Worm (Caenorhabditis elegans) whole organism, mixed stage, embryonic: ENCODE measurements around the gene C43H6.6.
A peak's percentile ranks its signal among the peaks of the same experiment; 100 is the strongest.

Source experiments
- M03D4.4 ChIP-seq: sonication (generic microtip); optimal IDR thresholded peaks from 2 replicates; lab custom pipeline; 2017; ENCODE audit warnings: mild to moderate bottlenecking, missing genetic modification characterization, missing compliant biosample characterization
- bed-3 ChIP-seq: fragments of 200-800 bp; sonication (Bioruptor generic); optimal IDR thresholded peaks from 3 replicates; lab custom pipeline; 2018; ENCODE audit warnings: mild to moderate bottlenecking, missing genetic modification characterization, moderate library complexity, missing compliant biosample characterization
- blmp-1 ChIP-seq: fragments of 150-350 bp; optimal IDR thresholded peaks from 2 replicates; lab custom pipeline; 2014; ENCODE audit warnings: missing biosample characterization, missing genetic modification characterization
- ceh-39 ChIP-seq: fragments of 150-350 bp; optimal IDR thresholded peaks from 2 replicates; lab custom pipeline; 2014; ENCODE audit warnings: missing biosample characterization, missing genetic modification characterization
- ceh-43 ChIP-seq: fragments of 200-800 bp; sonication (Bioruptor generic); optimal IDR thresholded peaks from 2 replicates; lab custom pipeline; 2018; ENCODE audit warnings: mild to moderate bottlenecking, missing genetic modification characterization, moderate library complexity, missing compliant biosample characterization
- ceh-83 ChIP-seq: fragments of 200-800 bp; sonication (Bioruptor generic); optimal IDR thresholded peaks from 2 replicates; lab custom pipeline; 2018; ENCODE audit warnings: mild to moderate bottlenecking, missing genetic modification characterization, missing compliant biosample characterization
- ces-1 ChIP-seq: fragments of 150-350 bp; optimal IDR thresholded peaks from 2 replicates; lab custom pipeline; 2014; ENCODE audit warnings: missing biosample characterization, missing genetic modification reagents, missing genetic modification characterization
- cnd-1 ChIP-seq: fragments of 200-800 bp; sonication (Bioruptor generic); optimal IDR thresholded peaks from 2 replicates; lab custom pipeline; 2018; ENCODE audit warnings: mild to moderate bottlenecking, missing genetic modification characterization, missing compliant biosample characterization
- drap-1 ChIP-seq: fragments of 200-800 bp; sonication (Bioruptor generic); optimal IDR thresholded peaks from 3 replicates; lab custom pipeline; 2018; ENCODE audit warnings: mild to moderate bottlenecking, missing genetic modification characterization, missing compliant biosample characterization
- elt-3 ChIP-seq: fragments of 150-350 bp; optimal IDR thresholded peaks from 2 replicates; lab custom pipeline; 2014; ENCODE audit warnings: missing biosample characterization, missing genetic modification characterization
- flh-1 ChIP-seq: fragments of 200-800 bp; sonication (Bioruptor generic); optimal IDR thresholded peaks from 2 replicates; lab custom pipeline; 2018; ENCODE audit warnings: mild to moderate bottlenecking, missing genetic modification characterization, moderate library complexity, missing compliant biosample characterization
- ham-2 ChIP-seq: fragments of 200-800 bp; sonication (Bioruptor generic); optimal IDR thresholded peaks from 2 replicates; lab custom pipeline; 2018; ENCODE audit warnings: mild to moderate bottlenecking, missing genetic modification characterization, missing compliant biosample characterization
- hlh-1 ChIP-seq: fragments of 150-350 bp; optimal IDR thresholded peaks from 2 replicates; lab custom pipeline; 2014; ENCODE audit warnings: missing biosample characterization, missing genetic modification reagents, missing genetic modification characterization
- lin-13 ChIP-seq: fragments of 150-350 bp; optimal IDR thresholded peaks from 2 replicates; lab custom pipeline; 2014; ENCODE audit warnings: missing biosample characterization, missing genetic modification characterization
- lin-32 ChIP-seq: fragments of 200-800 bp; sonication (Bioruptor generic); optimal IDR thresholded peaks from 2 replicates; lab custom pipeline; 2018; ENCODE audit warnings: mild to moderate bottlenecking, missing genetic modification characterization, missing compliant biosample characterization
- lsy-2 ChIP-seq: fragments of 150-350 bp; optimal IDR thresholded peaks from 2 replicates; lab custom pipeline; 2014; ENCODE audit warnings: missing biosample characterization, missing genetic modification characterization
- mab-5 ChIP-seq: fragments of 150-350 bp; optimal IDR thresholded peaks from 2 replicates; lab custom pipeline; 2014; ENCODE audit warnings: missing biosample characterization, missing genetic modification characterization
- mep-1 ChIP-seq: fragments of 150-350 bp; optimal IDR thresholded peaks from 2 replicates; lab custom pipeline; 2017; ENCODE audit warnings: missing biosample characterization, missing genetic modification reagents, missing genetic modification characterization, inconsistent platforms
- mls-2 ChIP-seq: sonication (generic microtip); optimal IDR thresholded peaks from 2 replicates; lab custom pipeline; 2016; ENCODE audit warnings: mild to moderate bottlenecking, missing genetic modification characterization, moderate library complexity, missing compliant biosample characterization
- nhr-12 ChIP-seq: fragments of 150-350 bp; optimal IDR thresholded peaks from 2 replicates; lab custom pipeline; 2014; ENCODE audit warnings: missing biosample characterization, missing genetic modification characterization
- nhr-237 ChIP-seq: fragments of 150-350 bp; optimal IDR thresholded peaks from 2 replicates; lab custom pipeline; 2014; ENCODE audit warnings: missing biosample characterization, missing genetic modification characterization
- nhr-28 ChIP-seq: fragments of 150-350 bp; optimal IDR thresholded peaks from 2 replicates; lab custom pipeline; 2014; ENCODE audit warnings: missing biosample characterization, missing genetic modification characterization
- nhr-76 ChIP-seq: sonication (generic microtip); optimal IDR thresholded peaks from 2 replicates; lab custom pipeline; 2017; ENCODE audit warnings: missing biosample characterization, missing genetic modification characterization
- pha-4 ChIP-seq: fragments of 150-350 bp; optimal IDR thresholded peaks from 2 replicates; lab custom pipeline; 2018; ENCODE audit warnings: missing biosample characterization, missing genetic modification reagents, missing genetic modification characterization
- sem-2 ChIP-seq: fragments of 200-800 bp; sonication (Bioruptor generic); optimal IDR thresholded peaks from 2 replicates; lab custom pipeline; 2018; ENCODE audit warnings: mild to moderate bottlenecking, missing genetic modification characterization, missing compliant biosample characterization
- snpc-4 ChIP-seq: fragments of 150-350 bp; optimal IDR thresholded peaks from 2 replicates; lab custom pipeline; 2014; ENCODE audit warnings: missing biosample characterization, missing genetic modification characterization
- sptf-1 ChIP-seq: sonication (generic microtip); optimal IDR thresholded peaks from 2 replicates; lab custom pipeline; 2017; ENCODE audit warnings: mild to moderate bottlenecking, missing genetic modification characterization, moderate library complexity, missing compliant biosample characterization
- tbx-8 ChIP-seq: fragments of 200-800 bp; sonication (Bioruptor generic); optimal IDR thresholded peaks from 2 replicates; lab custom pipeline; 2018; ENCODE audit warnings: mild to moderate bottlenecking, missing genetic modification characterization, moderate library complexity, missing compliant biosample characterization
- unc-120 ChIP-seq: sonication (generic microtip); optimal IDR thresholded peaks from 2 replicates; lab custom pipeline; 2017; ENCODE audit warnings: missing genetic modification characterization, missing compliant biosample characterization; ENCODE audit not compliant: poor library complexity, severe bottlenecking
- unc-39 ChIP-seq: fragments of 150-350 bp; optimal IDR thresholded peaks from 2 replicates; lab custom pipeline; 2014; ENCODE audit warnings: missing biosample characterization, missing genetic modification characterization
- unc-62 ChIP-seq: fragments of 150-350 bp; optimal IDR thresholded peaks from 2 replicates; lab custom pipeline; 2014; ENCODE audit warnings: missing biosample characterization, missing genetic modification reagents, missing genetic modification characterization
- zip-8 ChIP-seq: fragments of 150-350 bp; optimal IDR thresholded peaks from 2 replicates; lab custom pipeline; 2014; ENCODE audit warnings: missing biosample characterization, missing genetic modification characterization
- ztf-11 ChIP-seq: fragments of 150-350 bp; optimal IDR thresholded peaks from 2 replicates; lab custom pipeline; 2014; ENCODE audit warnings: missing biosample characterization, missing genetic modification characterization

The C43H6.6 gene

DNA sequence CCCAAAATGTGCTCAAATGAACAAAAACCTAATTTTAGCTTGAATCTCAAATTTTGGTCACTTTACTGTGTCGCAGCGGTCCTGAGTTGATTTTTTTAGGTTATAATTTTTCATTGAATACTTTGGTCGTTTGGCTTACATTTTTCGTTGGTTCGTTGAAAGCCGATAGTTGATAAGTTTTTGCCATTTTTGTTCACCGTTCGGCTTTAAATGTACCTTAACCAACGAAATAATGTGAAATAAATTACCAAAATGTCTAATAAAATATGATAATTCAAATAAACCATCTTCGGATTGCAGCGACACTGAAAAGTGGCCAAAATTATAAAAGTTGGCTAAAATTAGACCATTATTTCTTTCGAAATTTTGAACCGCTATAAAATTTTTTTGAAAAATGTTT, 35.2 kb downstream of the C43H6.6 start:
- no peak for TF ChIP-seq bed-3
- TF ChIP-seq mab-5 (tag; lab: Kevin White, UChicago), result no peak
- no peak for TF ChIP-seq ceh-43 (GFP tag; lab: Kevin White, UChicago)
- TF ChIP-seq snpc-4, result no peak
- no peak for TF ChIP-seq M03D4.4 (tag; lab: Kevin White, UChicago)

DNA sequence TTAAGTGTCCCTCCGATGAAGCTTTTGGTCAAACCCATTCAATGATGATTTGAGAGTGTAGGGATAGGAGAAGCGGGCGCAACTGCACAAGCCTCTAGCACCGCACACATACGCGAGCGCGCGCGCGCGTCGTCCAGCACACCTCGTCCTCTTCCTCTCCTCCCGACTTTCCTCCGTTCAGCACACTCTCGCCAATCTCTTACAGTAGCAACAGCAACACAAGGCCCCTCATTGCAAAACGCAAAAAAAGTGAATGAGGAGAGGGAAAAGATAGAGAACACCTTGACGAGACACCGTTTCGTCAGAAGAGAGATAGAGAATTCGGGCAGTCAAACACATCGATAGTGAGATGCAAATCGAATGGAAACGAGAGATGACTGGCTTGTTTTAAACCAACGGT, 37.4 kb downstream of the C43H6.6 start:
- peak; percentile 48 for TF ChIP-seq mls-2 (tag; lab: Kevin White, UChicago)
- TF ChIP-seq pha-4 (tag; lab: Kevin White, UChicago), result peak; percentile 49
- TF ChIP-seq unc-39 (tag; lab: Kevin White, UChicago), result no peak
- peak; percentile 2 for TF ChIP-seq drap-1 (GFP tag; lab: Kevin White, UChicago)
- TF ChIP-seq ham-2 (GFP tag; lab: Kevin White, UChicago), result peak; percentile 95
- no peak for TF ChIP-seq ceh-43 (GFP tag; lab: Kevin White, UChicago)
- TF ChIP-seq ceh-39, result peak; percentile 74
- peak; percentile 43 for TF ChIP-seq lsy-2 (tag; lab: Kevin White, UChicago)
- no peak for TF ChIP-seq nhr-28
- peak; percentile 84 for TF ChIP-seq hlh-1 (tag; lab: Kevin White, UChicago)
- peak; percentile 40 for TF ChIP-seq mep-1 (tag; lab: Kevin White, UChicago)
- TF ChIP-seq flh-1 (GFP tag; lab: Kevin White, UChicago), result no peak
- TF ChIP-seq unc-120, result peak; percentile 80
- peak; percentile 58 for TF ChIP-seq unc-62 (GFP tag; lab: Kevin White, UChicago)
- TF ChIP-seq cnd-1 (tag; lab: Kevin White, UChicago), result peak; percentile 51
- peak; percentile 64 for TF ChIP-seq M03D4.4 (tag; lab: Kevin White, UChicago)
- peak; percentile 22 for TF ChIP-seq sptf-1 (tag; lab: Kevin White, UChicago)

DNA sequence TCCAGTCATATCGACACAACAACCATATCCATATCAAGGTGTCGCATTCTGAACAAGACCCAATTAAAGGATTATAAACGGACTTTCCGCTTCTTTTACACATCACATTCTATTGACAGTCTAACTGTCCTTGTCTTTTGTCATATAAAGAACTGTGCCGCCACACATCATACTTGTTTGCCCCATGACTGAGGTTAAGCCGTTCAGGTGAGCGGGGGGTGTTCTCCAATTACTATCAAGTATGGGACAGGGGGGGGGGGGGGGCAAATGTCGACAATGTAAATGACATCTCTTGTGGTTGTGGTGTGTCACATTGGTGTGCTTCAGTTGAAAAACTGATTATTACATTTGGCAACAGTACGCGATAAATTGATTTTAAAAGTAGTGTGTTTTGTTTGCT, 38.7 kb downstream of the C43H6.6 start:
- TF ChIP-seq ham-2 (GFP tag; lab: Kevin White, UChicago) (peak; percentile 4), lsy-2 (tag; lab: Kevin White, UChicago) (no peak), nhr-28 (no peak)
- TF ChIP-seq, all 35 proteins: peak for 1

DNA sequence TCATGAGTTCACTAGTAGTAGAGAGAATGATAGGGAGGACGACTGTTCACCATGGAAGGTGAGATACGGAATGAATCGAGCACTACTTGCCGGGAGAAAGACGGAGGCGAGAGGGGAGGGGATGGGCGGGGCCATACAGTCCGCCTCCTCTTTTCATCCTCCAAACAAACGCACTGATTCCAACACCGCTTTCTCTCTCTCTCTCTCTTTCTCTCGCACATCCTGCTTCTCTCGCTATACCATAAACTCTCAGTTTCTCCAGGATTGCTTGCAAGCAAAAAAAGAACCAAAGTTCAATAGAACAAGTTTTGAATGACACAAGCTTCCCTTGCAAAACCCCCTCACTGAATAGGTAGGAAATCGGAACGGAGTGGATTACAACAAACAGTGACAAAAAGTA, 40.3 kb downstream of the C43H6.6 start:
- TF ChIP-seq blmp-1 (tag; lab: Kevin White, UChicago), result peak; percentile 13
- no peak for TF ChIP-seq sem-2
- peak; percentile 2 for TF ChIP-seq ham-2 (GFP tag; lab: Kevin White, UChicago)

DNA sequence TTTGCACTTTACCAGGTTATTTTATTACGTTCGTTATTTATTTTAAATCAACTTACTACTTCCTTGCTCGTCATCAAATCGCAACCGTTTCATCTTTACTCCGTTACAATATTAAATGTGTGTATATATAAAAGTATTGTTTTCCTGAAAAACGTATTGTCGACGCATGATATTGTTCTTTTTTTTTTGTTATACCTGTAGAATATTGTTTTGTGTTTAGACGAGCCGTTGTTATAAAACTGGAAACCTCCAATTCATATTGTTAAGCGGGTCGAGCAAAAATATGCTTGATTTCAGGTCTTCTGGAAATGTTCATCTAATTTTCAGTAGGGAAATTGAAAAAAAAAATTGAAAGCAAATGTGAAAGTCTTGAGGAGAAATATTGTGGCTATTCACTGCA, 43.8 kb downstream of the C43H6.6 start, which contains the start of gene gid-2:
TSS of gene gid-2 (minus strand) at position 101 of the 400 bp plus-strand sequence.
- TF ChIP-seq blmp-1 (tag; lab: Kevin White, UChicago) (no peak), lin-32 (GFP tag; lab: Kevin White, UChicago) (no peak), tbx-8 (GFP tag; lab: Kevin White, UChicago) (no peak), ceh-39 (no peak), ceh-43 (GFP tag; lab: Kevin White, UChicago) (no peak), mep-1 (tag; lab: Kevin White, UChicago) (no peak), zip-8 (tag; lab: Kevin White, UChicago) (no peak), hlh-1 (tag; lab: Kevin White, UChicago) (no peak), snpc-4 (no peak), lin-13 (tag; lab: Kevin White, UChicago) (no peak), unc-120 (no peak), drap-1 (GFP tag; lab: Kevin White, UChicago) (no peak), nhr-76 (tag; lab: Kevin White, UChicago) (no peak), ztf-11 (tag; lab: Kevin White, UChicago) (no peak), nhr-28 (no peak), lsy-2 (tag; lab: Kevin White, UChicago) (no peak), mls-2 (tag; lab: Kevin White, UChicago) (no peak), elt-3 (tag; lab: Kevin White, UChicago) (no peak), ham-2 (GFP tag; lab: Kevin White, UChicago) (no peak)

DNA sequence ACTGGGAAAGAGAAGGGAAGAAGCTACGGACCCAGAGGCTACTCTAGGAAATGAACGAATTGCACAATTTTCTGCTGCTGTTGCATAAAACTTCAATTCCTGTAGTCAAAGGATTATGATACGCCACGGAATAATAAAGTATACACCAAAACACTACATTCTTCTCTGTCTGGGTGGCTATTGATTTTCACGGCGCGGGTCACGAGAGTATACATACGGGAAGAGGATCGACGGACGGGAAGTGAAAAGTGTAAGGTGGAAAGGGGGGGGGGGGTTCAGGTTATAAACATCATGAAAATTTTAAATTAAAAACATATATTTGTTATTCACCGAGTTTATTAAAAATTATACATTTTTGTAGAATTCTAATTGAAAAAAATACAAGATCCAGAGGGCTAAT, 44.2 kb downstream of the C43H6.6 start:
- no peak for TF ChIP-seq hlh-1 (tag; lab: Kevin White, UChicago)
- TF ChIP-seq sem-2, result no peak
- no peak for TF ChIP-seq ceh-83 (GFP tag; lab: Kevin White, UChicago)
- no peak for TF ChIP-seq nhr-12 (tag; lab: Kevin White, UChicago)
- no peak for TF ChIP-seq ham-2 (GFP tag; lab: Kevin White, UChicago)
- no peak for TF ChIP-seq sptf-1 (tag; lab: Kevin White, UChicago)
- TF ChIP-seq M03D4.4 (tag; lab: Kevin White, UChicago), result no peak
- TF ChIP-seq ceh-39, result no peak
- no peak for TF ChIP-seq drap-1 (GFP tag; lab: Kevin White, UChicago)
- no peak for TF ChIP-seq unc-62 (GFP tag; lab: Kevin White, UChicago)
- TF ChIP-seq lsy-2 (tag; lab: Kevin White, UChicago), result no peak
- no peak for TF ChIP-seq ceh-43 (GFP tag; lab: Kevin White, UChicago)
- TF ChIP-seq ces-1, result no peak
- TF ChIP-seq lin-32 (GFP tag; lab: Kevin White, UChicago), result no peak
- TF ChIP-seq nhr-237 (tag; lab: Kevin White, UChicago), result no peak
- TF ChIP-seq elt-3 (tag; lab: Kevin White, UChicago), result no peak
- TF ChIP-seq zip-8 (tag; lab: Kevin White, UChicago), result no peak
- TF ChIP-seq, all 35 proteins: peak for 0
